Worm (Caenorhabditis elegans) whole organism, midembryonic: ENCODE data around the gene Y82E9BL.5.

ENCODE experiments used
- T22C8.4 ChIP-seq: fragments of 200-800 bp; sonication (Bioruptor generic); IDR thresholded peaks from 2 replicates; pipeline ENCODE4 v1.3.6; 2022; ENCODE audit warnings: missing genetic modification characterization, missing compliant biosample characterization
- cog-1 ChIP-seq: sonication (generic microtip); optimal IDR thresholded peaks from 2 replicates; lab custom pipeline; 2016; ENCODE audit warnings: missing genetic modification characterization, missing compliant biosample characterization
- flt-1 ChIP-seq: fragments of 200-800 bp; sonication (Bioruptor generic); IDR thresholded peaks from 2 replicates; pipeline ENCODE4 v1.3.6; 2022; ENCODE audit warnings: missing genetic modification characterization, missing compliant biosample characterization
- klf-2 ChIP-seq: fragments of 200-800 bp; sonication (Bioruptor generic); conservative IDR thresholded peaks from 2 replicates; pipeline ENCODE4 v1.3.6; 2022; ENCODE audit warnings: missing genetic modification reagents, missing genetic modification characterization, missing compliant biosample characterization
- med-1 ChIP-seq: sonication (generic microtip); optimal IDR thresholded peaks from 2 replicates; lab custom pipeline; 2017; ENCODE audit warnings: missing genetic modification characterization, mild to moderate bottlenecking, missing compliant biosample characterization, antibody characterized with exemption, missing genetic modification reagents; ENCODE audit not compliant: insufficient read depth
- ref-1 ChIP-seq: fragments of 200-800 bp; sonication (Bioruptor generic); conservative IDR thresholded peaks from 2 replicates; pipeline ENCODE4 v1.3.6; 2022; ENCODE audit warnings: missing genetic modification reagents, missing genetic modification characterization, missing compliant biosample characterization
- tab-1 ChIP-seq: fragments of 200-800 bp; sonication (Bioruptor generic); IDR thresholded peaks from 2 replicates; pipeline ENCODE4 v1.3.6; 2022; ENCODE audit warnings: missing genetic modification characterization, missing compliant biosample characterization
- ztf-23 ChIP-seq: fragments of 200-800 bp; sonication (Bioruptor generic); IDR thresholded peaks from 2 replicates; pipeline ENCODE4 v1.3.6; 2022; ENCODE audit warnings: missing genetic modification reagents, missing genetic modification characterization, missing compliant biosample characterization
- ztf-29 ChIP-seq: fragments of 200-800 bp; sonication (Bioruptor generic); IDR thresholded peaks from 2 replicates; pipeline ENCODE4 v1.3.6; 2022; ENCODE audit warnings: missing genetic modification reagents, missing genetic modification characterization, missing compliant biosample characterization

The Y82E9BL.5 gene

ce11 chrIII:1347539-1347938, at the start of gene Y82E9BL.5:
Y82E9BL.5 (minus strand) TSS chrIII:1347639.
- TF ChIP-seq ref-1 (GFP tag; lab: Robert Waterston, UW) (no peak), T22C8.4 (GFP tag; lab: Robert Waterston, UW) (no peak)

- TF ChIP-seq ztf-29: no peak
- no peak for TF ChIP-seq klf-2 (GFP tag; lab: Robert Waterston, UW)
- no peak for TF ChIP-seq flt-1 (GFP tag; lab: Robert Waterston, UW)
- no peak for TF ChIP-seq ztf-23 (GFP tag; lab: Robert Waterston, UW)
- TF ChIP-seq T22C8.4 (GFP tag; lab: Robert Waterston, UW): no peak
- TF ChIP-seq ref-1 (GFP tag; lab: Robert Waterston, UW): no peak
- TF ChIP-seq med-1 (GFP tag; lab: Kevin White, UChicago): no peak
- no peak for TF ChIP-seq tab-1
Measured at ce11 chrIII:1395355-1395754, 47.9 kb upstream of the Y82E9BL.5 start.

ce11 chrIII:1392763-1393162, 45.3 kb upstream of the Y82E9BL.5 start:
- no peak for TF ChIP-seq tab-1
- no peak for TF ChIP-seq klf-2 (GFP tag; lab: Robert Waterston, UW)
- no peak for TF ChIP-seq med-1 (GFP tag; lab: Kevin White, UChicago)
- no peak for TF ChIP-seq ztf-29
- TF ChIP-seq cog-1 (tag; lab: Kevin White, UChicago): no peak
- TF ChIP-seq ref-1 (GFP tag; lab: Robert Waterston, UW): no peak
- no peak for TF ChIP-seq T22C8.4 (GFP tag; lab: Robert Waterston, UW)
- TF ChIP-seq flt-1 (GFP tag; lab: Robert Waterston, UW): no peak
- no peak for TF ChIP-seq ztf-23 (GFP tag; lab: Robert Waterston, UW)

- TF ChIP-seq klf-2 (GFP tag; lab: Robert Waterston, UW) (no peak), ztf-23 (GFP tag; lab: Robert Waterston, UW) (no peak), cog-1 (tag; lab: Kevin White, UChicago) (no peak), ztf-29 (no peak), ref-1 (GFP tag; lab: Robert Waterston, UW) (no peak), med-1 (GFP tag; lab: Kevin White, UChicago) (no peak), flt-1 (GFP tag; lab: Robert Waterston, UW) (no peak), tab-1 (no peak), T22C8.4 (GFP tag; lab: Robert Waterston, UW) (no peak)
Measured at ce11 chrIII:1391752-1392151, 44.3 kb upstream of the Y82E9BL.5 start, which contains the start of gene pals-17. pals-17 (minus strand) TSS chrIII:1391852.

- TF ChIP-seq ztf-29 (no peak), ref-1 (GFP tag; lab: Robert Waterston, UW) (no peak), T22C8.4 (GFP tag; lab: Robert Waterston, UW) (no peak), cog-1 (tag; lab: Kevin White, UChicago) (no peak), flt-1 (GFP tag; lab: Robert Waterston, UW) (no peak)
Measured at ce11 chrIII:1389988-1390387, 42.5 kb upstream of the Y82E9BL.5 start.

- TF ChIP-seq flt-1 (GFP tag; lab: Robert Waterston, UW) (no peak), ztf-23 (GFP tag; lab: Robert Waterston, UW) (no peak), ref-1 (GFP tag; lab: Robert Waterston, UW) (no peak), T22C8.4 (GFP tag; lab: Robert Waterston, UW) (no peak)
Measured at ce11 chrIII:1388274-1389058, 41.0 kb upstream of the Y82E9BL.5 start, which contains the start of gene pals-20. pals-20 (minus strand) TSS chrIII:1388324.

ce11 chrIII:1384694-1385093, 37.3 kb upstream of the Y82E9BL.5 start:
- TF ChIP-seq ztf-23 (GFP tag; lab: Robert Waterston, UW): no peak
- TF ChIP-seq tab-1: no peak
- TF ChIP-seq flt-1 (GFP tag; lab: Robert Waterston, UW): no peak
- no peak for TF ChIP-seq med-1 (GFP tag; lab: Kevin White, UChicago)
- TF ChIP-seq ref-1 (GFP tag; lab: Robert Waterston, UW): no peak
- no peak for TF ChIP-seq T22C8.4 (GFP tag; lab: Robert Waterston, UW)
- TF ChIP-seq klf-2 (GFP tag; lab: Robert Waterston, UW): no peak
- TF ChIP-seq ztf-29: no peak
- TF ChIP-seq cog-1 (tag; lab: Kevin White, UChicago): no peak

- no peak for TF ChIP-seq tab-1
- no peak for TF ChIP-seq ztf-29
- TF ChIP-seq ref-1 (GFP tag; lab: Robert Waterston, UW): no peak
- no peak for TF ChIP-seq klf-2 (GFP tag; lab: Robert Waterston, UW)
- no peak for TF ChIP-seq med-1 (GFP tag; lab: Kevin White, UChicago)
- no peak for TF ChIP-seq ztf-23 (GFP tag; lab: Robert Waterston, UW)
- no peak for TF ChIP-seq cog-1 (tag; lab: Kevin White, UChicago)
- no peak for TF ChIP-seq T22C8.4 (GFP tag; lab: Robert Waterston, UW)
- no peak for TF ChIP-seq flt-1 (GFP tag; lab: Robert Waterston, UW)
Measured at ce11 chrIII:1384092-1384491, 36.7 kb upstream of the Y82E9BL.5 start, which contains the start of the genes fbxa-138 and Y82E9BR.5. fbxa-138 (minus strand) TSS chrIII:1384252. Y82E9BR.5 (plus strand) TSS chrIII:1384370.

ce11 chrIII:1383483-1383882, 36.0 kb upstream of the Y82E9BL.5 start:
- no peak for TF ChIP-seq tab-1
- TF ChIP-seq cog-1 (tag; lab: Kevin White, UChicago): no peak
- TF ChIP-seq ztf-29: no peak
- no peak for TF ChIP-seq T22C8.4 (GFP tag; lab: Robert Waterston, UW)
- no peak for TF ChIP-seq ref-1 (GFP tag; lab: Robert Waterston, UW)
- TF ChIP-seq flt-1 (GFP tag; lab: Robert Waterston, UW): no peak
- no peak for TF ChIP-seq ztf-23 (GFP tag; lab: Robert Waterston, UW)
- no peak for TF ChIP-seq klf-2 (GFP tag; lab: Robert Waterston, UW)
- no peak for TF ChIP-seq med-1 (GFP tag; lab: Kevin White, UChicago)
